Worm (Caenorhabditis elegans) whole organism, L4 larva: ENCODE results near the gene arv-1.

ENCODE experiments used
- attf-4 ChIP-seq: sonication (generic microtip); optimal IDR thresholded peaks from 3 replicates; lab custom pipeline; 2017; ENCODE audit warnings: missing biosample characterization, missing genetic modification characterization
- fos-1 ChIP-seq: fragments of 150-350 bp; optimal IDR thresholded peaks from 2 replicates; lab custom pipeline; 2014; ENCODE audit warnings: missing biosample characterization, missing genetic modification characterization
- lim-7 ChIP-seq: fragments of 200-800 bp; sonication (Bioruptor generic); IDR thresholded peaks from 2 replicates; pipeline ENCODE4 v1.3.6; 2022; ENCODE audit warnings: missing genetic modification characterization, missing compliant biosample characterization
- snpc-1.2 ChIP-seq: fragments of 200-800 bp; sonication (Bioruptor generic); IDR thresholded peaks from 2 replicates; pipeline ENCODE4 v1.3.6; 2022; ENCODE audit warnings: missing genetic modification reagents, missing genetic modification characterization, missing compliant biosample characterization

- TF ChIP-seq fos-1 (tag; lab: Kevin White, UChicago) = no peak
- no peak for TF ChIP-seq attf-4 (tag; lab: Kevin White, UChicago)
- TF ChIP-seq snpc-1.2 (GFP tag; lab: Robert Waterston, UW) = no peak
- TF ChIP-seq lim-7 (GFP tag; lab: Robert Waterston, UW) = no peak
Observed at ce11 chrII:10204428-10205049, 3.9 kb upstream of the arv-1 start.
